Worm (Caenorhabditis elegans) whole organism, L4/young adult: ENCODE results near the gene dex-1.

ENCODE experiments used
- W03F9.2 ChIP-seq: fragments of 150-350 bp; optimal IDR thresholded peaks from 2 replicates; lab custom pipeline; 2014; ENCODE audit warnings: missing biosample characterization, missing genetic modification characterization
- dao-5 ChIP-seq: sonication (generic microtip); optimal IDR thresholded peaks from 2 replicates; lab custom pipeline; 2016; ENCODE audit warnings: missing genotype, missing genetic modification characterization, moderate library complexity, missing compliant biosample characterization
- him-1 ChIP-seq: sonication (generic microtip); optimal IDR thresholded peaks from 2 replicates; lab custom pipeline; 2016; ENCODE audit warnings: missing genotype, missing genetic modification reagents, missing genetic modification characterization, missing compliant biosample characterization

DNA sequence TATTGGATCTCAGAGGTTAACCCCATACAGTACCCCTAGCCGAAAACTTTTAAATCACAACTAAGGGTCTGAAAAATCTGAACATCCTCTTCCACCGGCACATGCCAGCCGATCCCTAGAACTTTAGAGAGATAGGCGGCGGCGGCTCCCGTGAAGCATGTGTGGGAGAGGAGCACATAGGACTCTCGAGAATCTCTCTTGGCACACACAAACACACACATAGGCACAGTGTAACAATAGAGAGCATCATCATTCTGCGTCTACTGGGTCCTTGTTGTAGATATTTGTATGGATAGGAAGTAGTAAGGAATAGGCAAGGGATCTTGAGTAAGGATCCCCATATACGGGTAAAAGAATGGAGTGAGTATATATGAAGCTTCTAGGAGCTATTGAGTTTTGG is 39.8 kb downstream of the dex-1 start:
- TF ChIP-seq W03F9.2 (no peak), dao-5 (tag; lab: Kevin White, UChicago) (no peak), him-1 (tag; lab: Kevin White, UChicago) (no peak)
